Worm (Caenorhabditis elegans): Measurements from ENCODE around the gene T16H12.3.

The T16H12.3 gene

DNA sequence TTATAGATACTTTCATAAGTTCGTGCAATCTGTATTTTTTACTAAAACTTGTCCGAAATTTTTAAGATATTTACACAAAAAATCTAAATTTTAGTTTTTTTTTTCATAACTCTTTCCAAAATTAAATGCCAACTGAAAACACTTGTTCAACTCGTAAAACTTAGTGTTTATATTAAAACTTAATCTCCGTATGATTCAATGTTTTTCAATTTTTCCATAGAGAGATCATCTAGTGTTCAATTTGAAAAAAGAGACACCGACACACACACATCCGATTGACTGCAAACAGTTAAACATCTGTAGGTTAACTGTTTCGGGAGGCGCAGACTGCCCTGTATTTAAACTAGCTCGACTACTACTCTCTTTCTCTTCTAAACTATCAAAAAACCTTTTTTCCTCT is 25.9 kb upstream of the T16H12.3 start, which contains the start of gene T16H12.9:
T16H12.9 (plus strand) TSS at position 301 of the 400 bp plus-strand sequence.
- TF ChIP-seq zfh-2 (GFP tag; conservative IDR thresholded peaks at IDR 0.05) (no peak), tbp1 (GFP tag; optimal IDR thresholded peaks at IDR 0.05) (no peak), lsy-27 (tag; optimal IDR thresholded peaks at IDR 0.05; ENCODE audit: borderline replicate concordance, insufficient read depth) (no peak), attf-5 (GFP tag; optimal IDR thresholded peaks at IDR 0.05) (no peak), snpc-1.3 (tag; optimal IDR thresholded peaks at IDR 0.05; ENCODE audit: insufficient read depth) (no peak), bed-1 (GFP tag; IDR thresholded peaks at IDR 0.05) (no peak), F37B4.10 (GFP tag; IDR thresholded peaks at IDR 0.05) (no peak), rec-8 (tag; optimal IDR thresholded peaks at IDR 0.05) (no peak), lin-54 (GFP tag; optimal IDR thresholded peaks at IDR 0.05) (no peak), fkh-3 (tag; optimal IDR thresholded peaks at IDR 0.05) (no peak), hsf-1 (GFP tag; IDR thresholded peaks at IDR 0.05) (no peak)

- no peak for TF ChIP-seq repo-1 (tag; optimal IDR thresholded peaks at IDR 0.05)
- TF ChIP-seq dox-1 (GFP tag; IDR thresholded peaks at IDR 0.05): no peak
- no peak for TF ChIP-seq mel-28 (tag; optimal IDR thresholded peaks at IDR 0.05; ENCODE audit: borderline replicate concordance)
- TF ChIP-seq mcd-1 (GFP tag; IDR thresholded peaks at IDR 0.05): no peak
- TF ChIP-seq athp-1 (tag; optimal IDR thresholded peaks at IDR 0.05): no peak
- no peak for TF ChIP-seq let-607 (tag; optimal IDR thresholded peaks at IDR 0.05)
- TF ChIP-seq chd-7 (tag; optimal IDR thresholded peaks at IDR 0.05): no peak
- no peak for TF ChIP-seq madf-6 (GFP tag; IDR thresholded peaks at IDR 0.05)
- no peak for TF ChIP-seq attf-3 (GFP tag; conservative IDR thresholded peaks at IDR 0.05)
- no peak for TF ChIP-seq F49E8.2 (tag; optimal IDR thresholded peaks at IDR 0.05; ENCODE audit: insufficient read depth)
- no peak for TF ChIP-seq ekl-4 (GFP tag; IDR thresholded peaks at IDR 0.05)
- TF ChIP-seq ztf-26 (tag; optimal IDR thresholded peaks at IDR 0.05): no peak
- no peak for TF ChIP-seq egl-18 (GFP tag; IDR thresholded peaks at IDR 0.05)
- TF ChIP-seq fkh-3 (tag; optimal IDR thresholded peaks at IDR 0.05): no peak
- TF ChIP-seq lin-35 (GFP tag; optimal IDR thresholded peaks at IDR 0.05): no peak
Measured at ce11 chrIII:10106390-10106789, 23.3 kb upstream of the T16H12.3 start, which contains the start of gene srt-55. srt-55 (minus strand) TSS chrIII:10106490.

- TF ChIP-seq Y56A3A.18 (GFP tag; IDR thresholded peaks at IDR 0.05) (no peak), chd-7 (tag; optimal IDR thresholded peaks at IDR 0.05) (no peak), hrde-1 (tag; optimal IDR thresholded peaks at IDR 0.05; ENCODE audit: borderline replicate concordance) (no peak), K12H6.12 (tag; optimal IDR thresholded peaks at IDR 0.05) (no peak), F55B11.4 (tag; optimal IDR thresholded peaks at IDR 0.05; ENCODE audit: borderline replicate concordance, insufficient read depth) (no peak), mes-4 (tag; optimal IDR thresholded peaks at IDR 0.05) (no peak), ztf-18 (tag; optimal IDR thresholded peaks at IDR 0.05) (no peak), nfyb-1 (GFP tag; IDR thresholded peaks at IDR 0.05) (no peak), dox-1 (GFP tag; IDR thresholded peaks at IDR 0.05) (no peak), efl-1 (GFP tag; optimal IDR thresholded peaks at IDR 0.05) (no peak), snpc-1.3 (tag; optimal IDR thresholded peaks at IDR 0.05; ENCODE audit: insufficient read depth) (no peak), dpff-1 (tag; optimal IDR thresholded peaks at IDR 0.05) (no peak), hsf-1 (GFP tag; IDR thresholded peaks at IDR 0.05) (no peak), ceh-58 (GFP tag; IDR thresholded peaks at IDR 0.05) (no peak), egl-18 (GFP tag; IDR thresholded peaks at IDR 0.05) (no peak), nhr-90 (tag; optimal IDR thresholded peaks at IDR 0.05) (no peak), repo-1 (tag; optimal IDR thresholded peaks at IDR 0.05) (no peak), ccch-3 (GFP tag; optimal IDR thresholded peaks at IDR 0.05) (no peak), Y79H2A.3 (GFP tag; conservative IDR thresholded peaks at IDR 0.05) (no peak), pha-4 (tag; optimal IDR thresholded peaks at IDR 0.05) (no peak)
Measured at ce11 chrIII:10101352-10101751, 18.3 kb upstream of the T16H12.3 start, which contains the start of gene kel-10. kel-10 (minus strand) TSS chrIII:10101452.

All from whole organism, young adult.